Fruit fly (Drosophila melanogaster): ENCODE measurements around the gene Rab9Db.
"Not testable (repeated sequence)": the region's sequence is repeated elsewhere in the genome, so short reads cannot be mapped to it uniquely, and the experiment has no call there.

Rab9Db gene

DNA sequence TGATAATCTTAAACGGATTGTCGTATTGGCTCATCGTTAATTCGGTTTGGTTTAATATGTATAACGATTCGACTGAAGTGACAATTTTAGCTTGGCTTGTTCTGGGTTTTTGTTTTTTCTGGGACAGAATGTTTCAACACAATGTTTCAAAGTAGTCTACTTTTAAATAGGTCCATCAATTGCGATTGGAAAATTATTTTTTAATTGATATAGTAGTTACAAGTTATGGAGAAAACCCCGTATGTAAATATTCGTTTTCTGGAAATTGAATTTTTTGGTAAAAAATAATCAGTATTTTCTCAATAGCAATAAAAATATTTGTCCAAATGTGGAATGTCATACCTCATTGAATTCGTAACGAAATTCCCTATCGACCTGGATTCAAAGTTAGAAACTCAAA, at the start of gene Rab9Db:
TSS of gene Rab9Db (minus strand) at position 101 of the 400 bp plus-strand sequence.
- TF ChIP-seq cic (GFP tag; optimal IDR thresholded peaks at IDR 0.05); toe (GFP tag; optimal IDR thresholded peaks at IDR 0.05); CG14711 (tag; optimal IDR thresholded peaks at IDR 0.05): not testable (repeated sequence)

DNA sequence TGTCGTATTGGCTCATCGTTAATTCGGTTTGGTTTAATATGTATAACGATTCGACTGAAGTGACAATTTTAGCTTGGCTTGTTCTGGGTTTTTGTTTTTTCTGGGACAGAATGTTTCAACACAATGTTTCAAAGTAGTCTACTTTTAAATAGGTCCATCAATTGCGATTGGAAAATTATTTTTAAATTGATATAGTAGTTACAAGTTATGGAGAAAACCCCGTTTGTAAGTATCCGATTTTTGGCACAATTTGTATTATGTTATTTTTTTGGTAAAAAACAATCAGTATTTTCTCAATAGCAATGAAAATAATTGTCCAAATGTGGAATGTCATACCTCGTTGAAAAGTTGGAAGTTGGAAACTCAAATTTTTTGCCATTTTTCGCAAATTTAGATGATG, 38.7 kb upstream of the Rab9Db start, which contains the start of gene Rab9E:
TSS of gene Rab9E (minus strand) at position 101 of the 400 bp plus-strand sequence.
- not testable (repeated sequence) for TF ChIP-seq CG7045, Clk, ovo (GFP tag; optimal IDR thresholded peaks at IDR 0.05)

DNA sequence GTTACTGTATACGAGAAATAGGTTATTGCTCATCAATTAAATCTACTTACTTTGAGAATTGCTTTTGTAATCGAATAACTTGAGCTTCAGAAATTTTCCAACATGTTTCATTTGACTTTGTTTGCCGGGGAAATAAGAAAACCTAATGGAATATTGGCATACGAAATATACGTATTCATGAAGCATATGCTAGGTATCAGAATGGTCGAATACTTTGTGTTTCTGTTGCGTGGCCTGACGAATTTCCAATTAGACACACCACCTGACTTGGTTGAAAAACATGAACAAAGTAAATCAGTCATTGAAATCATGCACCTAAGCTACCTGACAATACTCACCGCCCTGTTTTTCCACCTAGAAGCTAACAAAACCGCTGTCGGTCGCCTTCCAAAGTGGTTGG, 34.4 kb upstream of the Rab9Db start, which contains the start of gene CG2111:
TSS of gene CG2111 (plus strand) at position 301 of the 400 bp plus-strand sequence.
- TF ChIP-seq CG7045 (GFP tag; optimal IDR thresholded peaks at IDR 0.05) (no peak), bab1 (GFP tag; optimal IDR thresholded peaks at IDR 0.05) (no peak), Hr96 (GFP tag; optimal IDR thresholded peaks at IDR 0.05) (no peak), CG12768 (GFP tag; optimal IDR thresholded peaks at IDR 0.05) (no peak), CG14711 (tag; optimal IDR thresholded peaks at IDR 0.05) (no peak), CG7101 (tag; optimal IDR thresholded peaks at IDR 0.05) (no peak), toe (GFP tag; optimal IDR thresholded peaks at IDR 0.05) (no peak), CG33017 (tag; optimal IDR thresholded peaks at IDR 0.05) (no peak), tj (GFP tag; optimal IDR thresholded peaks at IDR 0.05) (no peak)

DNA sequence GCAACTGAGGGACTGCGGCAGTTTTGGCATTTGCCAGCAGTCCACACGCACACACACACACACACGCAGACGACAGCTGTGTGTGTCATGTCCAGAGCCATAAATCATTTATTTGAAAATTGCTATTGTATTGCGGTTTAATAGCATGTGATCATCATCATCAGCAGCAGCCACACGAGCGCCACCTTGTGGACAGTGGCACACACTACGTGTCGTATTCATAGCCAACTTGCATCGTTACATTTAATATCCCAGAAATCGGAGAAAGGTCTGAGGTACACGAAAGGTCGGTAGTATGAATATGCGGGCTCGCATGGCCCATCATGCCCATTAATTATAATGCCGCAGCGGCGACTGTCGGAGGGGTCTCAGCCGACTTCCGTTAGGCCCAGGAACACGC, 33.2 kb upstream of the Rab9Db start:
- TF ChIP-seq CG5204 (GFP tag; optimal IDR thresholded peaks at IDR 0.05) (no peak), cnc (optimal IDR thresholded peaks at IDR 0.05) (no peak), CG33017 (tag; optimal IDR thresholded peaks at IDR 0.05) (no peak), tj (GFP tag; optimal IDR thresholded peaks at IDR 0.05) (no peak), Mnt (GFP tag; optimal IDR thresholded peaks at IDR 0.05) (no peak), CG12768 (GFP tag; optimal IDR thresholded peaks at IDR 0.05) (no peak), pad (GFP tag; optimal IDR thresholded peaks at IDR 0.05) (no peak), Crg-1 (GFP tag; optimal IDR thresholded peaks at IDR 0.05) (no peak), Hr96 (GFP tag; optimal IDR thresholded peaks at IDR 0.05) (no peak), CG7101 (tag; optimal IDR thresholded peaks at IDR 0.05) (no peak), toe (GFP tag; optimal IDR thresholded peaks at IDR 0.05) (no peak), cic (GFP tag; optimal IDR thresholded peaks at IDR 0.05) (no peak), CG1620 (GFP tag; optimal IDR thresholded peaks at IDR 0.05) (no peak), bab1 (GFP tag; optimal IDR thresholded peaks at IDR 0.05) (no peak), CG7045 (GFP tag; optimal IDR thresholded peaks at IDR 0.05) (no peak), CG14711 (tag; optimal IDR thresholded peaks at IDR 0.05) (no peak)

DNA sequence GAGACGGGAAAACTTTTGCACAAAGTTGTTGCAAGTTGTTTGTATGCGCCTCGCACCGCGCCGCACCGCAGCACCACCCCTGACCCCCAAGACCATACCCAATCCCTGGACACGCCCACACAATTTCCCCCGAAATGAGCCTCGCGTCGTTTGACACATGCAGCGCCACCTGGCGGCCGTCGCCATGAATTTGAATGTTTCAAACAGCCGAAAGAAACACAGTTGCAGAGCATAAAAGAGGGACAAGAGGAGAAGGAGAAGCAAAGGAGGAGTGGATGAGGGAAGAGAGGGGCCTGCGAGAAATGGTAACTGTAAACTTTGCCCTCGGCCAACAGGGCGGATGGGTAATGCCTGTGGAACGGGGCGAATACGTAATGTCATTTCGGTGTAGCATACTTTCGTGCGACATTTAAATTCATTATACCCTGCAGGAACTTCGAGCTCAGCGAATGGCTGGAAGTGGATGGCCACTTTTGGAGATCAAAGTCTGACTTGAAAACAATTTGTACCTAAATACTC, 19.3 kb upstream of the Rab9Db start:
- TF ChIP-seq tj (GFP tag; optimal IDR thresholded peaks at IDR 0.05), result no peak
- no peak for TF ChIP-seq toe (GFP tag; optimal IDR thresholded peaks at IDR 0.05)
- no peak for TF ChIP-seq CG7045 (GFP tag; optimal IDR thresholded peaks at IDR 0.05)
- no peak for TF ChIP-seq kay (GFP tag; ENCODE audit: borderline replicate concordance)
- no peak for TF ChIP-seq CG33017 (tag; optimal IDR thresholded peaks at IDR 0.05)
- TF ChIP-seq CG7101 (tag; optimal IDR thresholded peaks at IDR 0.05), result no peak
- no peak for TF ChIP-seq Crg-1 (GFP tag; optimal IDR thresholded peaks at IDR 0.05)
- TF ChIP-seq CG1620 (GFP tag; optimal IDR thresholded peaks at IDR 0.05), result no peak
- no peak for TF ChIP-seq ovo (GFP tag; optimal IDR thresholded peaks at IDR 0.05)
- TF ChIP-seq Hr96 (GFP tag; optimal IDR thresholded peaks at IDR 0.05), result no peak
- TF ChIP-seq bab1 (GFP tag; optimal IDR thresholded peaks at IDR 0.05), result no peak
- no peak for TF ChIP-seq pad (GFP tag; optimal IDR thresholded peaks at IDR 0.05)
- TF ChIP-seq CG12768 (GFP tag; optimal IDR thresholded peaks at IDR 0.05), result no peak
- TF ChIP-seq CG11617 (GFP tag; optimal IDR thresholded peaks at IDR 0.05), result no peak
- TF ChIP-seq Mnt (GFP tag; optimal IDR thresholded peaks at IDR 0.05), result no peak
- TF ChIP-seq cic (GFP tag; optimal IDR thresholded peaks at IDR 0.05), result no peak
- no peak for TF ChIP-seq cnc (optimal IDR thresholded peaks at IDR 0.05)

DNA sequence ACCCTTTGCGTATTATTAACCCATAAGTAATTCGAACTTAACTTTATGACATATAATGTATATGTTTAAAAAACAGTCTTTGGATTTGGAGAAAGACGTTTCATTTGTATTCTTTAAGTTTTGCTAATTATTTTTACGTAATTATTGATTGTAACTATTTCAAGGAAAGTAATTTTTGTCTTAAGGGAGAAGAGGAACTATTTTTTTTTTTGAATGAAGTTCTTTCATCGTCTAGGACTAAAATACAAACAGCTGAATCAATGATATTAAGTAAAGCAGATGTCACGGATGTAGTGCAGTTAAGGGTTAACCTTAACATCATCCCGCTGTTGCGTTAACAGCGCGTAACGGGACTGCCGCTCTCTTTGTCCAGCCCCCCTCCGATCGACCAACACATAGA, 5.8 kb upstream of the Rab9Db start:
- no peak for TF ChIP-seq bab1 (GFP tag; optimal IDR thresholded peaks at IDR 0.05)
- no peak for TF ChIP-seq tj (GFP tag; optimal IDR thresholded peaks at IDR 0.05)
- TF ChIP-seq CG7101 (tag; optimal IDR thresholded peaks at IDR 0.05), result peak; percentile 43
- no peak for TF ChIP-seq kay (GFP tag; ENCODE audit: borderline replicate concordance)
- no peak for TF ChIP-seq CG12768 (GFP tag; optimal IDR thresholded peaks at IDR 0.05)
- no peak for TF ChIP-seq Clk (GFP tag; optimal IDR thresholded peaks at IDR 0.05)
- no peak for TF ChIP-seq cnc (optimal IDR thresholded peaks at IDR 0.05)
- no peak for TF ChIP-seq toe (GFP tag; optimal IDR thresholded peaks at IDR 0.05)
- TF ChIP-seq CG33017 (tag; optimal IDR thresholded peaks at IDR 0.05), result peak; percentile 9
- peak; percentile 36 for TF ChIP-seq pad (GFP tag; optimal IDR thresholded peaks at IDR 0.05)
- TF ChIP-seq ovo (GFP tag; optimal IDR thresholded peaks at IDR 0.05), result no peak
- peak; percentile 46 for TF ChIP-seq CG5204 (GFP tag; optimal IDR thresholded peaks at IDR 0.05)
- TF ChIP-seq CG14711 (tag; optimal IDR thresholded peaks at IDR 0.05), result peak; percentile 35
- TF ChIP-seq Hr96 (GFP tag; optimal IDR thresholded peaks at IDR 0.05), result peak; percentile 63
- no peak for TF ChIP-seq Crg-1 (GFP tag; optimal IDR thresholded peaks at IDR 0.05)
- no peak for TF ChIP-seq CG1620 (GFP tag; optimal IDR thresholded peaks at IDR 0.05)
- TF ChIP-seq cic (GFP tag; optimal IDR thresholded peaks at IDR 0.05), result no peak
- peak; percentile 12 for TF ChIP-seq CG11617 (GFP tag; optimal IDR thresholded peaks at IDR 0.05)
- TF ChIP-seq Mnt (GFP tag; optimal IDR thresholded peaks at IDR 0.05), result no peak
- peak; percentile 36 for TF ChIP-seq CG7045 (GFP tag; optimal IDR thresholded peaks at IDR 0.05)
